Worm (Caenorhabditis elegans) whole organism, L2 larva: Measurements from ENCODE around the gene mpz-4.
A peak's percentile ranks its signal among the peaks of the same experiment; 100 is the strongest.

Experiments
- F13H6.1 ChIP-seq: sonication (generic microtip); optimal IDR thresholded peaks from 2 replicates; lab custom pipeline; 2016; ENCODE audit warnings: missing genetic modification characterization, missing compliant biosample characterization
- Y55F3AM.14 ChIP-seq: fragments of 200-800 bp; sonication (Bioruptor generic); optimal IDR thresholded peaks from 2 replicates; lab custom pipeline; 2018; ENCODE audit warnings: mild to moderate bottlenecking, missing genetic modification characterization, missing compliant biosample characterization
- aly-2 ChIP-seq: fragments of 150-350 bp; optimal IDR thresholded peaks from 2 replicates; lab custom pipeline; 2014; ENCODE audit warnings: missing biosample characterization, missing genetic modification characterization
- ama-1 ChIP-seq: fragments of 150-350 bp; optimal IDR thresholded peaks from 2 replicates; lab custom pipeline; 2018; ENCODE audit warnings: inconsistent platforms
- ceh-16 ChIP-seq: fragments of 150-350 bp; optimal IDR thresholded peaks from 2 replicates; lab custom pipeline; 2014; ENCODE audit warnings: missing biosample characterization, missing genetic modification characterization
- crh-2 ChIP-seq: sonication (generic microtip); optimal IDR thresholded peaks from 2 replicates; lab custom pipeline; 2017; ENCODE audit warnings: missing biosample characterization, missing genetic modification characterization
- dmd-4 ChIP-seq: sonication (generic microtip); optimal IDR thresholded peaks from 2 replicates; lab custom pipeline; 2017; ENCODE audit warnings: missing biosample characterization, missing genetic modification characterization
- egl-27 ChIP-seq: sonication (generic microtip); optimal IDR thresholded peaks from 3 replicates; lab custom pipeline; 2017; ENCODE audit warnings: missing biosample characterization, missing genetic modification reagents, missing genetic modification characterization
- elt-3 ChIP-seq: sonication (generic microtip); optimal IDR thresholded peaks from 2 replicates; lab custom pipeline; 2017; ENCODE audit warnings: missing biosample characterization, missing genetic modification characterization
- lin-13 ChIP-seq: fragments of 150-350 bp; optimal IDR thresholded peaks from 2 replicates; lab custom pipeline; 2014; ENCODE audit warnings: missing biosample characterization, missing genetic modification reagents, missing genetic modification characterization
- lin-39 ChIP-seq: fragments of 150-350 bp; optimal IDR thresholded peaks from 2 replicates; lab custom pipeline; 2014; ENCODE audit warnings: missing biosample characterization, missing genetic modification reagents, missing genetic modification characterization
- mab-5 ChIP-seq: fragments of 150-350 bp; optimal IDR thresholded peaks from 2 replicates; lab custom pipeline; 2014; ENCODE audit warnings: missing biosample characterization, missing genetic modification characterization
- mbf-1 ChIP-seq: sonication (generic microtip); optimal IDR thresholded peaks from 2 replicates; lab custom pipeline; 2017; ENCODE audit warnings: missing biosample characterization, missing genetic modification characterization
- nhr-12 ChIP-seq: fragments of 150-350 bp; optimal IDR thresholded peaks from 2 replicates; lab custom pipeline; 2014; ENCODE audit warnings: missing biosample characterization, missing genetic modification characterization
- nhr-129 ChIP-seq: fragments of 150-350 bp; optimal IDR thresholded peaks from 2 replicates; lab custom pipeline; 2014; ENCODE audit warnings: missing biosample characterization, missing genetic modification characterization
- nhr-21 ChIP-seq: fragments of 150-350 bp; optimal IDR thresholded peaks from 2 replicates; lab custom pipeline; 2014; ENCODE audit warnings: missing biosample characterization, missing genetic modification characterization
- nhr-237 ChIP-seq: fragments of 150-350 bp; optimal IDR thresholded peaks from 2 replicates; lab custom pipeline; 2014; ENCODE audit warnings: missing biosample characterization, missing genetic modification characterization
- nhr-25 ChIP-seq: fragments of 150-350 bp; sonication (generic microtip); optimal IDR thresholded peaks from 3 replicates; lab custom pipeline; 2014; ENCODE audit warnings: missing biosample characterization, missing genetic modification characterization
- nhr-77 ChIP-seq: fragments of 150-350 bp; optimal IDR thresholded peaks from 2 replicates; lab custom pipeline; 2014; ENCODE audit warnings: missing biosample characterization, missing genetic modification characterization
- sma-3 ChIP-seq: sonication (generic microtip); optimal IDR thresholded peaks from 2 replicates; lab custom pipeline; 2016; ENCODE audit warnings: missing genetic modification reagents, missing genetic modification characterization, missing compliant biosample characterization
- sma-9 ChIP-seq, 2 experiments: fragments of 150-350 bp in 1 of 2; sonication (generic microtip) in 1 of 2; optimal IDR thresholded peaks; 2 replicates each; lab custom pipeline; 2014 to 2016; ENCODE audit warnings: missing genetic modification characterization in 2 of 2, mild to moderate bottlenecking in 1 of 2, missing biosample characterization in 1 of 2, missing compliant biosample characterization in 1 of 2, missing genetic modification reagents in 1 of 2, moderate library complexity in 1 of 2
- unc-39 ChIP-seq: fragments of 150-350 bp; optimal IDR thresholded peaks from 2 replicates; lab custom pipeline; 2014; ENCODE audit warnings: missing biosample characterization, missing genetic modification characterization
- unc-55 ChIP-seq: fragments of 150-350 bp; sonication (generic microtip); optimal IDR thresholded peaks from 3 replicates; lab custom pipeline; 2014; ENCODE audit warnings: missing biosample characterization, missing genetic modification reagents, missing genetic modification characterization
- zag-1 ChIP-seq: fragments of 150-350 bp; optimal IDR thresholded peaks from 2 replicates; lab custom pipeline; 2014; ENCODE audit warnings: missing biosample characterization, missing genetic modification characterization
- ztf-11 ChIP-seq: sonication (generic microtip); optimal IDR thresholded peaks from 2 replicates; lab custom pipeline; 2017; ENCODE audit warnings: missing biosample characterization, missing genetic modification characterization
- ztf-4 ChIP-seq: fragments of 150-350 bp; optimal IDR thresholded peaks from 2 replicates; lab custom pipeline; 2014; ENCODE audit warnings: missing biosample characterization, missing genetic modification characterization

Gene mpz-4

DNA sequence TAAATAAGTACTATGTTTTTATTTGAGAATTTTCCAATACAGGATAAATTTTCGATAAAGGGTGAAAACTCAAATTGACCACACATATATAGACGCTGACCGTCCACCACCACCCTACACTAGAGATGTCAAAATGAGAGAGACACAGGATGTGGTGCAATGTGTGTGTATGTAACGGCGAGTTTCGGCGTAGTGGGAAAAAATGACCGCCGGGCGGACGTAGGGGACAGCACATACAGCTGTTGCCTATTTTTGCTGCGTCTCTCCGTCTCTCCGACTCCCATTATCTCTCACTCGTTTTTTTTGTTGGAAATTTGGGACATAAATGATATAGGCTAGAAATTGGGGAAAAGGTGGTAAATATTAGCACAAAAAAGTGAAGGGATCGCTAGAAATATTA is 46.0 kb downstream of the mpz-4 start:
- no peak for TF ChIP-seq egl-27 (tag; lab: Kevin White, UChicago)
- TF ChIP-seq nhr-129 (tag; lab: Kevin White, UChicago), result peak; percentile 7
- no peak for TF ChIP-seq ama-1 (lab: Kevin White, UChicago)
- TF ChIP-seq Y55F3AM.14 (GFP tag; lab: Kevin White, UChicago), result no peak
- TF ChIP-seq aly-2 (tag; lab: Kevin White, UChicago), result no peak
- TF ChIP-seq mbf-1 (tag; lab: Kevin White, UChicago), result no peak
- TF ChIP-seq F13H6.1 (tag; lab: Kevin White, UChicago), result peak; percentile 50
- peak; percentile 1 for TF ChIP-seq unc-55 (GFP tag; lab: Kevin White, UChicago)

DNA sequence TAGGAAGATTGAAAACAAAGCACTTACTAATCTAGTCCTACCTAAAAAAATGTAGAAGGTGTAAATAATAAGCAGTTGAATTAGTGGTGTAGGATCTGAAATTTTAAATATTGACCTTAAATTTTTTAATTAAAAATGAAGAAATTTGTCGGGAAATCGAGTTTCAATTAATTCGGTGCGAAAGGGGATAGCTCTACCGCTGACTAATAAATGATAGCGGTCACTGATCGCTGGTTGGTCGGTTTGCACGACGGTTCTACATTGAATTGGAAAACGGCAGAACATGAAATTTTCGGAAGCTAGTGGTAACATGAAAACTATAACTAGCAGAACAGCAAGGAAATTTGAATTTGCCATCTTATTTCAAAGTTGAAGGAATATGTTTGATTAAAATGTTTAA is 47.0 kb downstream of the mpz-4 start, which contains the start of gene set-15:
set-15 (minus strand) TSS at position 101 of the 400 bp plus-strand sequence.
- TF ChIP-seq nhr-25 (tag; lab: Kevin White, UChicago), result no peak
- TF ChIP-seq, all 48 proteins: peak for 0

DNA sequence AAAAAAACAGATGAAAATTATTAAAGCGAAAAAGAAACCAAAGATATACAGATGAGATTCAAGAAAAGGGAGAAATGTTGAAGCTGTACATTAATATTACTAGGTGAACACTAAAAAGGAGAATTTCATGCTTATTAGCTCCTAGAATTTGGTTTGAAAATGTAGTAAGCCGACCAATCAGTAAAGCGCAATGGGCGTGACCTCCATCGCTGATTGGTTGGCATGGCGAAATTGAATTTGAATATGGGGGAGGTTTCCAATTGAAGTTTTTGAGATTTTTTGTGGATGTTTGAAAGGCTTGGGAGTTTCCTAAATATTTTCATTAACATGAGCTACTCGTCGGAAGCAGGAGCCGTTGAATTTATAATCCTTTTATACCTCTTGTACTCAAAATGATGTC is 50.6 kb downstream of the mpz-4 start:
- no peak for TF ChIP-seq ama-1 (lab: Kevin White, UChicago)
- TF ChIP-seq ztf-11 (tag; lab: Kevin White, UChicago), result no peak
- TF ChIP-seq nhr-77, result no peak
- TF ChIP-seq zag-1, result no peak
- no peak for TF ChIP-seq nhr-21 (tag; lab: Kevin White, UChicago)
- TF ChIP-seq nhr-12, result no peak
- TF ChIP-seq egl-27 (tag; lab: Kevin White, UChicago), result no peak
- TF ChIP-seq sma-3, result no peak
- TF ChIP-seq mab-5, result no peak
- no peak for TF ChIP-seq F13H6.1 (tag; lab: Kevin White, UChicago)
- no peak for TF ChIP-seq unc-39 (tag; lab: Kevin White, UChicago)
- TF ChIP-seq aly-2 (tag; lab: Kevin White, UChicago), result no peak
- no peak for TF ChIP-seq dmd-4 (tag; lab: Kevin White, UChicago)
- TF ChIP-seq ztf-4, result no peak
- TF ChIP-seq crh-2 (tag; lab: Kevin White, UChicago), result no peak
- TF ChIP-seq sma-9 (GFP tag; optimal IDR thresholded peaks at IDR 0.05; lab: Kevin White, UChicago), result no peak
- TF ChIP-seq sma-9 (tag; optimal IDR thresholded peaks at IDR 0.05; lab: Kevin White, UChicago), result no peak
- no peak for TF ChIP-seq nhr-237 (tag; lab: Kevin White, UChicago)
- TF ChIP-seq ceh-16 (tag; lab: Kevin White, UChicago), result no peak

DNA sequence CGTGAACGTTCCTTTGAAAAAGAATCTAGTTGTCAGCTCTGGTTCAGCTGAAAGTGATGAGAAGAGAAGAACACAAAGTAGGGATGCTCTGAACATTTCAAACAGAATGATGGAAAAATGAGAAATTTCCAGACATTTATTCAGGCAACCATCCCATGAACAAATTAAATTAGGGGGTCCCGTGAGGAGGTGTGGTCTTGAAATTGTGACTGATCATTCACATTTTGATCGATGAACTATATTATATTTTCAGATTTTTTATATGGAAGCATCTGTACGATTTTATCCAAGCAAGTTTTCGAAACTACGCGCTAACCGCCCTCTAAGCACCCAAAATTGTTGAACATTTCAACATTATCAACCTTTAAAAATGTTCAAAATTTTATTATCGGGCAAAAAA is 51.1 kb downstream of the mpz-4 start, which contains the start of gene R11E3.19:
R11E3.19 (minus strand) TSS at position 101 of the 400 bp plus-strand sequence.
- no peak for TF ChIP-seq lin-39
- no peak for TF ChIP-seq crh-2 (tag; lab: Kevin White, UChicago)
- TF ChIP-seq elt-3 (tag; lab: Kevin White, UChicago), result no peak
- TF ChIP-seq sma-9 (GFP tag; optimal IDR thresholded peaks at IDR 0.05; lab: Kevin White, UChicago), result no peak
- no peak for TF ChIP-seq sma-9 (tag; optimal IDR thresholded peaks at IDR 0.05; lab: Kevin White, UChicago)
- TF ChIP-seq lin-13 (GFP tag; lab: Kevin White, UChicago), result no peak
